Fruit fly (Drosophila melanogaster) whole organism, wandering third instar larva: ENCODE results near the gene CG34292.

ENCODE experiments used
- Abd-B ChIP-seq: fragments of >200 bp; optimal IDR thresholded peaks from 2 replicates; lab custom pipeline; 2017; ENCODE audit warnings: missing biosample characterization, missing genetic modification characterization
- Dfd ChIP-seq: fragments of >200 bp; optimal IDR thresholded peaks from 2 replicates; lab custom pipeline; 2017; ENCODE audit warnings: missing biosample characterization, missing genetic modification characterization
- GATAd ChIP-seq: sonication (Bioruptor generic); optimal IDR thresholded peaks from 2 replicates; lab custom pipeline; 2016; ENCODE audit warnings: missing biosample characterization, missing genetic modification characterization
- Jra ChIP-seq: sonication (Bioruptor generic); optimal IDR thresholded peaks from 2 replicates; lab custom pipeline; 2016; ENCODE audit warnings: missing biosample characterization, missing genetic modification characterization
- Myc ChIP-seq: fragments of >200 bp; optimal IDR thresholded peaks from 2 replicates; lab custom pipeline; 2017
- Rel ChIP-seq, 2 experiments: fragments of 200-800 bp; sonication (Bioruptor generic) in 1 of 2; optimal IDR thresholded peaks; 2 replicates in 1 of 2; 3 replicates in 1 of 2; lab custom pipeline; 2016 to 2019; ENCODE audit warnings: mild to moderate bottlenecking in 2 of 2, missing biosample characterization in 2 of 2, missing genetic modification characterization in 2 of 2, moderate library complexity in 1 of 2
- Sp1 ChIP-seq: fragments of 200-800 bp; sonication (Bioruptor generic); optimal IDR thresholded peaks from 3 replicates; lab custom pipeline; 2019; ENCODE audit warnings: missing biosample characterization, mild to moderate bottlenecking, missing genetic modification characterization, moderate library complexity
- br ChIP-seq: fragments of 200-800 bp; sonication (Bioruptor generic); optimal IDR thresholded peaks from 2 replicates; lab custom pipeline; 2016; ENCODE audit warnings: missing biosample characterization, missing genetic modification characterization
- ey ChIP-seq: fragments of 200-800 bp; sonication (Bioruptor generic); optimal IDR thresholded peaks from 2 replicates; lab custom pipeline; 2016; ENCODE audit warnings: missing biosample characterization, missing genetic modification characterization
- lola ChIP-seq: fragments of >200 bp; optimal IDR thresholded peaks from 2 replicates; lab custom pipeline; 2017; ENCODE audit warnings: missing biosample characterization, missing genetic modification characterization
- pan ChIP-seq: fragments of >200 bp; optimal IDR thresholded peaks from 2 replicates; lab custom pipeline; 2017
- rgr ChIP-seq: fragments of 200-800 bp; sonication (Bioruptor generic); optimal IDR thresholded peaks from 3 replicates; lab custom pipeline; 2016; ENCODE audit warnings: missing biosample characterization, mild to moderate bottlenecking, missing genetic modification characterization

DNA sequence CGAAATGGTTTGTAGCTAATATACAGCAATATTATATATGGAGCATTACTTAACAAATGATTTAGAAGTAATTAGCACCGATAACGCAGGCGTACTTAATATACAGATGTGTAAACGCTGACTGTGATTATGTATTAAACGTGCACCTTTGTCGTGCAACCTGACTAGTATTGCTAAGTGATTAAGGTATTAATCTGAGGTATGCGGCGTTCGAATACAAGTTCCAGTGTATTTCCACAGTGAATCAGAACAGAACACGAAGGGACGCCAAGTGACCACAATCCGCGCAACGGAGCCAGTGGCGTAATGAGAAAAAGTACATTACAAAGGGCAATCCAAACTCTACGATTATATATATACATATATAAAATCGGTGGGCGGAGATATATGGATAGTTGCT, 2.1 kb downstream of the CG34292 start, which contains the start of gene Nep5:
- no peak for TF ChIP-seq Sp1 (GFP tag; lab: Kevin White, UChicago)
- TF ChIP-seq rgr: no peak
- no peak for TF ChIP-seq Jra (GFP tag; lab: Kevin White, UChicago)
- no peak for TF ChIP-seq Dfd (GFP tag; lab: Kevin White, UChicago)
- no peak for TF ChIP-seq Abd-B (GFP tag; lab: Kevin White, UChicago)
- TF ChIP-seq lola (GFP tag; lab: Kevin White, UChicago): no peak
- TF ChIP-seq Rel (GFP tag; optimal IDR thresholded peaks at IDR 0.05; lab: Kevin White, UChicago): no peak
- TF ChIP-seq Rel (tag; optimal IDR thresholded peaks at IDR 0.05; lab: Kevin White, UChicago): no peak
- TF ChIP-seq GATAd: no peak
- TF ChIP-seq Myc (lab: Kevin White, UChicago): no peak
- no peak for TF ChIP-seq ey (GFP tag; lab: Kevin White, UChicago)
- no peak for TF ChIP-seq pan
- no peak for TF ChIP-seq br (GFP tag; lab: Kevin White, UChicago)
